Fruit fly (Drosophila melanogaster): Measurements from ENCODE around the gene CG6204.

The CG6204 gene

DNA sequence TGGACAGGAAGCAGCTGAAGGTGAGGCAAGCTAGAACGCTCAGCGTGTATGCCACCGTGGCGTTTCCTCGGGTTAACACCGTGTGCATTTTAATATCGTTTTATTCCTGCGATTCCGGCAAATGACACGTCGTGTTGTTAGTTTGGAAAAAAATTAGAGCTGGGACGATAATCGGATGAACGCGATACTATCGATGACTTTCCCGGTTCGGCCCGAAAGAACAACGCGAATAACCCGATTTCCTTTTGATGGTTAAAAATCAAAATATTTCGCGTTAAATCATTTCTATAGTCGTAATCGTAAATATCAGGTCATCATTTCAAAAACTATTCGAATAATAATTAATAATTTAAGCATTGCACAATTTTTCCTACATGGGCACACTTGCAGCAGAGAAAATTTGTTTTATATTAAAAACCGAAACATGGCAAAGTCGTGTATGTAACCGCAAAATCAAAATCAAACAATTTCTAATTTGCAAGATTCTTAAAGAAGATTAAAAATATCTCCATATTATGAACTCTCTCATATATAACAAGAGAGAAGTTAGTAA, 36.3 kb downstream of the CG6204 start, which contains the start of gene Spase22-23 (continued):
- TF ChIP-seq Med (GFP tag) (no peak), sima (GFP tag; optimal IDR thresholded peaks at IDR 0.05) (no peak), prd (optimal IDR thresholded peaks at IDR 0.05) (no peak), prd (GFP tag; IDR thresholded peaks at IDR 0.05) (no peak), kni (GFP tag; optimal IDR thresholded peaks at IDR 0.05) (no peak), CG6813 (GFP tag; optimal IDR thresholded peaks at IDR 0.05) (no peak), sna (GFP tag; IDR thresholded peaks at IDR 0.05; ENCODE audit: partially characterized antibody) (peak; percentile 82), CG2202 (tag; optimal IDR thresholded peaks at IDR 0.05) (no peak), nmo (GFP tag; optimal IDR thresholded peaks at IDR 0.05) (no peak), CG4707 (GFP tag; optimal IDR thresholded peaks at IDR 0.05) (no peak), gem (tag; optimal IDR thresholded peaks at IDR 0.05) (no peak), CG7963 (GFP tag; IDR thresholded peaks at IDR 0.05; ENCODE audit: partially characterized antibody) (peak; percentile 93), Atf6 (GFP tag; IDR thresholded peaks at IDR 0.05) (no peak), Gug (GFP tag; IDR thresholded peaks at IDR 0.05) (peak; percentile 10; the same call in 1 of the 4 replicates), CG32532 (GFP tag; IDR thresholded peaks at IDR 0.05) (no peak), chinmo (GFP tag; IDR thresholded peaks at IDR 0.05; ENCODE audit: partially characterized antibody) (peak; percentile 95), CG15011 (GFP tag; optimal IDR thresholded peaks at IDR 0.05) (no peak), onecut (GFP tag; IDR thresholded peaks at IDR 0.05) (no peak), CG11560 (tag; IDR thresholded peaks at IDR 0.05) (no peak), h (optimal IDR thresholded peaks at IDR 0.05) (no peak), rib (GFP tag; IDR thresholded peaks at IDR 0.05) (no peak), CG1603 (tag; optimal IDR thresholded peaks at IDR 0.05) (peak; percentile 53), CG11504 (tag; optimal IDR thresholded peaks at IDR 0.05) (no peak), ash1 (GFP tag; optimal IDR thresholded peaks at IDR 0.05) (no peak), Scr (GFP tag; IDR thresholded peaks at IDR 0.05; ENCODE audit: partially characterized antibody) (peak; percentile 96), Awh (GFP tag; IDR thresholded peaks at IDR 0.05) (no peak), CG17829 (tag; optimal IDR thresholded peaks at IDR 0.05) (no peak), CG11696 (GFP tag; IDR thresholded peaks at IDR 0.05) (no peak), psq (GFP tag; optimal IDR thresholded peaks at IDR 0.05) (no peak), CG14441 (GFP tag; IDR thresholded peaks at IDR 0.05) (no peak), CG10209 (GFP tag; optimal IDR thresholded peaks at IDR 0.05) (no peak), Dbx (GFP tag; IDR thresholded peaks at IDR 0.05) (no peak), p53 (GFP tag; optimal IDR thresholded peaks at IDR 0.05) (no peak), stwl (tag; optimal IDR thresholded peaks at IDR 0.05) (no peak), wek (GFP tag; optimal IDR thresholded peaks at IDR 0.05) (peak; percentile 15), zen2 (GFP tag; IDR thresholded peaks at IDR 0.05; ENCODE audit: partially characterized antibody) (peak; percentile 92), CG7786 (GFP tag; optimal IDR thresholded peaks at IDR 0.05) (no peak), CG1602 (GFP tag; optimal IDR thresholded peaks at IDR 0.05) (no peak), corto (GFP tag; optimal IDR thresholded peaks at IDR 0.05) (no peak), maf-S (GFP tag; optimal IDR thresholded peaks at IDR 0.05) (no peak), CG15479 (GFP tag; optimal IDR thresholded peaks at IDR 0.05) (peak; percentile 4), vnd (GFP tag; IDR thresholded peaks at IDR 0.05; ENCODE audit: partially characterized antibody) (peak; percentile 91), gsb-n (tag; optimal IDR thresholded peaks at IDR 0.05) (no peak), Myb (GFP tag; optimal IDR thresholded peaks at IDR 0.05) (peak; percentile 51), D19B (GFP tag; optimal IDR thresholded peaks at IDR 0.05) (no peak), unc-4 (GFP tag; IDR thresholded peaks at IDR 0.05; ENCODE audit: partially characterized antibody) (peak; percentile 89), sim (GFP tag; IDR thresholded peaks at IDR 0.05) (no peak), pita (GFP tag; optimal IDR thresholded peaks at IDR 0.05) (no peak), tup (GFP tag; optimal IDR thresholded peaks at IDR 0.05) (no peak), da (GFP tag; optimal IDR thresholded peaks at IDR 0.05) (no peak), CG14050 (GFP tag; IDR thresholded peaks at IDR 0.05) (no peak)
